Worm (Caenorhabditis elegans): ENCODE measurements around the gene srh-214.
A peak's percentile ranks its signal among the peaks of the same experiment; 100 is the strongest.

Gene srh-214

ce11 chrV:16840283-16840682, 10.7 kb upstream of the srh-214 start:
- TF ChIP-seq lir-3 (tag; optimal IDR thresholded peaks at IDR 0.05) (no peak), hlh-11 (tag; optimal IDR thresholded peaks at IDR 0.05) (peak; percentile 60), gei-8 (GFP tag; optimal IDR thresholded peaks at IDR 0.05) (no peak), pqm-1 (tag; optimal IDR thresholded peaks at IDR 0.05) (peak; percentile 88), nhr-28 (tag; optimal IDR thresholded peaks at IDR 0.05) (peak; percentile 45), nhr-77 (tag; optimal IDR thresholded peaks at IDR 0.05) (no peak), dmd-6 (GFP tag; IDR thresholded peaks at IDR 0.05) (peak; percentile 74)

- TF ChIP-seq egl-43 (GFP tag; IDR thresholded peaks at IDR 0.05) (no peak), set-16 (GFP tag; IDR thresholded peaks at IDR 0.05) (peak; percentile 59)
These were observed 8.9 kb upstream of the srh-214 start for ce11 chrV:16838435-16838834.

ce11 chrV:16836100-16836499, 6.5 kb upstream of the srh-214 start:
- no peak for TF ChIP-seq T26A8.4 (GFP tag; IDR thresholded peaks at IDR 0.05)
- TF ChIP-seq unc-62 (GFP tag; optimal IDR thresholded peaks at IDR 0.05 in 1 of 2), result peak in 1 of 2 experiments; percentile 91
- TF ChIP-seq unc-62 (tag; optimal IDR thresholded peaks at IDR 0.05), result no peak
- TF ChIP-seq hlh-11 (tag; optimal IDR thresholded peaks at IDR 0.05), result peak; percentile 13
- TF ChIP-seq gei-8 (GFP tag; optimal IDR thresholded peaks at IDR 0.05), result no peak
- no peak for TF ChIP-seq php-3 (GFP tag; IDR thresholded peaks at IDR 0.05)
- TF ChIP-seq lin-1 (GFP tag; IDR thresholded peaks at IDR 0.05), result no peak

- no peak for TF ChIP-seq lin-29 (GFP tag; IDR thresholded peaks at IDR 0.05)
- TF ChIP-seq mep-1 (tag; optimal IDR thresholded peaks at IDR 0.05), result no peak
- TF ChIP-seq T20F7.1 (GFP tag; optimal IDR thresholded peaks at IDR 0.05), result no peak
- TF ChIP-seq ztf-11 (tag; optimal IDR thresholded peaks at IDR 0.05), result no peak
- TF ChIP-seq egl-43 (GFP tag; IDR thresholded peaks at IDR 0.05), result no peak
- no peak for TF ChIP-seq ceh-62 (tag; optimal IDR thresholded peaks at IDR 0.05)
- TF ChIP-seq lin-38 (GFP tag; IDR thresholded peaks at IDR 0.05), result no peak
- TF ChIP-seq ama-1 (optimal IDR thresholded peaks at IDR 0.05), result no peak
- TF ChIP-seq hlh-30 (tag; optimal IDR thresholded peaks at IDR 0.05; ENCODE audit: insufficient read depth), result no peak
- no peak for TF ChIP-seq spr-1 (tag; optimal IDR thresholded peaks at IDR 0.05)
- no peak for TF ChIP-seq sdz-12 (GFP tag; optimal IDR thresholded peaks at IDR 0.05)
- TF ChIP-seq madf-9 (GFP tag; conservative IDR thresholded peaks at IDR 0.05), result no peak
- TF ChIP-seq nhr-42 (GFP tag; IDR thresholded peaks at IDR 0.05), result no peak
- TF ChIP-seq attf-4 (tag; optimal IDR thresholded peaks at IDR 0.05), result no peak
- no peak for TF ChIP-seq R02D3.7 (tag; optimal IDR thresholded peaks at IDR 0.05)
- TF ChIP-seq saeg-2 (GFP tag; IDR thresholded peaks at IDR 0.05), result no peak
These were observed 5.4 kb upstream of the srh-214 start, which contains the start of gene tni-3 for ce11 chrV:16834989-16835388. TSS of gene tni-3 (minus strand) at chrV:16835128.

- TF ChIP-seq set-16 (GFP tag; IDR thresholded peaks at IDR 0.05) (peak; percentile 86), nhr-10 (tag; optimal IDR thresholded peaks at IDR 0.05) (no peak)
These were observed 4.1 kb upstream of the srh-214 start for ce11 chrV:16833672-16834071.

- TF ChIP-seq zip-2 (tag; optimal IDR thresholded peaks at IDR 0.05) (no peak), vab-7 (GFP tag; IDR thresholded peaks at IDR 0.05) (no peak)
These were observed 3.3 kb upstream of the srh-214 start, which contains the start of gene phy-3 for ce11 chrV:16832865-16833264. TSS of gene phy-3 (plus strand) at chrV:16833165.

- no peak for TF ChIP-seq T20F7.1 (GFP tag; optimal IDR thresholded peaks at IDR 0.05)
- no peak for TF ChIP-seq D1046.2 (GFP tag; IDR thresholded peaks at IDR 0.05)
- TF ChIP-seq spr-3 (GFP tag; optimal IDR thresholded peaks at IDR 0.05), result no peak
- TF ChIP-seq nhr-102 (tag; optimal IDR thresholded peaks at IDR 0.05), result no peak
- no peak for TF ChIP-seq R02D3.7 (tag; optimal IDR thresholded peaks at IDR 0.05)
- TF ChIP-seq ztf-11 (tag; optimal IDR thresholded peaks at IDR 0.05), result no peak
- TF ChIP-seq vab-7 (GFP tag; IDR thresholded peaks at IDR 0.05), result no peak
- no peak for TF ChIP-seq ceh-20 (GFP tag; IDR thresholded peaks at IDR 0.05)
These were observed 2.4 kb upstream of the srh-214 start, which contains the start of gene srh-215 for ce11 chrV:16831921-16832320. TSS of gene srh-215 (minus strand) at chrV:16832021.

All from whole organism, L4 larva.